Fruit fly (Drosophila melanogaster) whole organism, embryonic: Measurements from ENCODE around the gene Orp8.

ENCODE experiments used
- Aef1 ChIP-seq: fragments of 200-800 bp; sonication (Bioruptor generic); IDR thresholded peaks from 3 replicates; pipeline ENCODE4 v1.3.6; 2022; ENCODE audit warnings: missing biosample characterization, missing genetic modification characterization
- CG10274 ChIP-seq: fragments of 200-800 bp; sonication (Bioruptor generic); optimal IDR thresholded peaks from 3 replicates; lab custom pipeline; 2017; ENCODE audit warnings: missing biosample characterization, mild to moderate bottlenecking, missing genetic modification characterization
- CG14860 ChIP-seq: fragments of 200-800 bp; sonication (Bioruptor generic); IDR thresholded peaks from 3 replicates; pipeline ENCODE4 v1.3.6; 2022; ENCODE audit warnings: missing biosample characterization, missing genetic modification characterization; ENCODE audit not compliant: partially characterized antibody
- CG1602 ChIP-seq: fragments of 200-800 bp; sonication (Bioruptor generic); optimal IDR thresholded peaks from 3 replicates; lab custom pipeline; 2016; ENCODE audit warnings: missing biosample characterization, missing genetic modification characterization
- CG17359 ChIP-seq: fragments of 200-800 bp; sonication (Bioruptor generic); optimal IDR thresholded peaks from 3 replicates; lab custom pipeline; 2018; ENCODE audit warnings: missing biosample characterization, mild to moderate bottlenecking, missing genetic modification characterization, moderate library complexity
- CG1792 ChIP-seq: fragments of 200-800 bp; sonication (Bioruptor generic); optimal IDR thresholded peaks from 2 replicates; lab custom pipeline; 2016; ENCODE audit warnings: missing biosample characterization, missing genetic modification characterization
- CG2712 ChIP-seq: fragments of 200-800 bp; optimal IDR thresholded peaks from 3 replicates; lab custom pipeline; 2019; ENCODE audit warnings: missing biosample characterization, mild to moderate bottlenecking, missing genetic modification characterization, moderate library complexity
- CG4328 ChIP-seq: fragments of 200-800 bp; sonication (Bioruptor generic); optimal IDR thresholded peaks from 3 replicates; lab custom pipeline; 2017; ENCODE audit warnings: missing biosample characterization, missing genetic modification reagents, missing genetic modification characterization
- CG7987 ChIP-seq: fragments of 200-800 bp; sonication (Bioruptor generic); optimal IDR thresholded peaks from 2 replicates; lab custom pipeline; 2018; ENCODE audit warnings: missing biosample characterization, mild to moderate bottlenecking, missing genetic modification characterization, moderate library complexity
- CG8765 ChIP-seq: fragments of 200-800 bp; sonication (Bioruptor generic); IDR thresholded peaks from 2 replicates; pipeline ENCODE4 v1.3.6; 2022; ENCODE audit warnings: missing biosample characterization, missing genetic modification characterization
- CG8944 ChIP-seq: fragments of 200-800 bp; sonication (Bioruptor generic); optimal IDR thresholded peaks from 3 replicates; lab custom pipeline; 2016; ENCODE audit warnings: missing biosample characterization, missing genetic modification characterization
- CG9817 ChIP-seq: fragments of 200-800 bp; sonication (Bioruptor generic); optimal IDR thresholded peaks from 2 replicates; lab custom pipeline; 2018; ENCODE audit warnings: missing biosample characterization, mild to moderate bottlenecking, missing genetic modification characterization, moderate library complexity
- CG9876 ChIP-seq: fragments of 200-800 bp; sonication (Bioruptor generic); optimal IDR thresholded peaks from 2 replicates; lab custom pipeline; 2016; ENCODE audit warnings: missing biosample characterization, missing genetic modification characterization
- CTCF ChIP-seq: fragments of 200-800 bp; sonication (Bioruptor generic); optimal IDR thresholded peaks from 2 replicates; lab custom pipeline; 2017; ENCODE audit warnings: missing biosample characterization, mild to moderate bottlenecking, missing genetic modification characterization, moderate library complexity
- Chrac-16 ChIP-seq: fragments of 200-800 bp; sonication (Bioruptor generic); optimal IDR thresholded peaks from 3 replicates; lab custom pipeline; 2016; ENCODE audit warnings: missing biosample characterization, missing genetic modification characterization
- CrebB ChIP-seq: fragments of 200-800 bp; sonication (Bioruptor generic); optimal IDR thresholded peaks from 3 replicates; lab custom pipeline; 2018; ENCODE audit warnings: missing biosample characterization, mild to moderate bottlenecking, missing genetic modification characterization
- D ChIP-seq, 2 experiments: fragments of 200-800 bp in 1 of 2; fragments of >200 bp in 1 of 2; sonication (Bioruptor generic) in 1 of 2; optimal IDR thresholded peaks; 2 replicates in 1 of 2; 3 replicates in 1 of 2; lab custom pipeline; 2017; ENCODE audit warnings: mild to moderate bottlenecking in 1 of 2, missing biosample characterization in 1 of 2, missing genetic modification characterization in 1 of 2, missing genetic modification reagents in 1 of 2
- D19B ChIP-seq: fragments of 200-800 bp; sonication (Bioruptor generic); optimal IDR thresholded peaks from 2 replicates; lab custom pipeline; 2017; ENCODE audit warnings: missing biosample characterization, mild to moderate bottlenecking, missing genetic modification characterization
- Dad ChIP-seq: fragments of 200-800 bp; sonication (Bioruptor generic); optimal IDR thresholded peaks from 3 replicates; lab custom pipeline; 2016; ENCODE audit warnings: missing biosample characterization, missing genetic modification characterization
- Fer3 ChIP-seq: fragments of 200-800 bp; sonication (Bioruptor generic); optimal IDR thresholded peaks from 2 replicates; lab custom pipeline; 2018; ENCODE audit warnings: missing biosample characterization, mild to moderate bottlenecking, missing genetic modification characterization, moderate library complexity
- H15 ChIP-seq: fragments of 200-800 bp; sonication (Bioruptor generic); IDR thresholded peaks from 3 replicates; pipeline ENCODE4 v1.3.6; 2022; ENCODE audit warnings: missing biosample characterization, missing genetic modification characterization
- Hand ChIP-seq: fragments of 200-800 bp; sonication (Bioruptor generic); optimal IDR thresholded peaks from 2 replicates; lab custom pipeline; 2017; ENCODE audit warnings: mild to moderate bottlenecking, missing biosample characterization, missing genetic modification reagents, missing genetic modification characterization
- NFAT ChIP-seq: fragments of 200-800 bp; sonication (Bioruptor generic); IDR thresholded peaks from 2 replicates; pipeline ENCODE4 v1.3.6; 2022; ENCODE audit warnings: missing biosample characterization, missing genetic modification characterization
- Oli ChIP-seq: fragments of 200-800 bp; sonication (Bioruptor generic); optimal IDR thresholded peaks from 2 replicates; lab custom pipeline; 2018; ENCODE audit warnings: missing biosample characterization, mild to moderate bottlenecking, missing genetic modification characterization, moderate library complexity
- Optix ChIP-seq: fragments of 200-800 bp; sonication (Bioruptor generic); IDR thresholded peaks from 3 replicates; pipeline ENCODE4 v1.3.6; 2022; ENCODE audit warnings: missing biosample characterization, missing genetic modification characterization
- Rfx ChIP-seq: fragments of 200-800 bp; sonication (Bioruptor generic); IDR thresholded peaks from 2 replicates; pipeline ENCODE4 v1.3.6; 2022; ENCODE audit warnings: missing biosample characterization, missing genetic modification characterization
- Sox100B ChIP-seq: fragments of 200-800 bp; sonication (Bioruptor generic); optimal IDR thresholded peaks from 3 replicates; lab custom pipeline; 2018; ENCODE audit warnings: missing biosample characterization, mild to moderate bottlenecking, missing genetic modification characterization
- Sry-β ChIP-seq: fragments of 200-800 bp; sonication (Bioruptor generic); optimal IDR thresholded peaks from 2 replicates; lab custom pipeline; 2018; ENCODE audit warnings: missing biosample characterization, mild to moderate bottlenecking, missing genetic modification characterization, moderate library complexity
- Vsx1 ChIP-seq: fragments of 200-800 bp; sonication (Bioruptor generic); optimal IDR thresholded peaks from 2 replicates; lab custom pipeline; 2017; ENCODE audit warnings: missing biosample characterization, mild to moderate bottlenecking, missing genetic modification characterization, missing genetic modification reagents
- ash1 ChIP-seq: fragments of 200-800 bp; sonication (Bioruptor generic); optimal IDR thresholded peaks from 2 replicates; lab custom pipeline; 2018; ENCODE audit warnings: missing biosample characterization, mild to moderate bottlenecking, missing genetic modification characterization
- br ChIP-seq: fragments of >200 bp; optimal IDR thresholded peaks from 2 replicates; lab custom pipeline; 2017
- cad ChIP-seq: fragments of >200 bp; optimal IDR thresholded peaks from 2 replicates; lab custom pipeline; 2017; ENCODE audit warnings: missing biosample characterization, missing genetic modification characterization
- cas ChIP-seq: fragments of 200-800 bp; sonication (Bioruptor generic); IDR thresholded peaks from 2 replicates; pipeline ENCODE4 v1.3.6; 2022; ENCODE audit warnings: missing biosample characterization, missing genetic modification characterization
- chif ChIP-seq, 2 experiments: fragments of 200-800 bp; sonication (Bioruptor generic); optimal IDR thresholded peaks; 3 replicates each; lab custom pipeline; 2016; ENCODE audit warnings: missing biosample characterization in 2 of 2, missing genetic modification characterization in 2 of 2
- dmrt11E ChIP-seq: fragments of 200-800 bp; sonication (Bioruptor generic); optimal IDR thresholded peaks from 3 replicates; lab custom pipeline; 2018; ENCODE audit warnings: missing biosample characterization, mild to moderate bottlenecking, missing genetic modification characterization, moderate library complexity
- lov ChIP-seq, 2 experiments: fragments of 200-800 bp in 1 of 2; fragments of >200 bp in 1 of 2; sonication (Bioruptor generic) in 1 of 2; IDR thresholded peaks in 1 of 2; optimal IDR thresholded peaks in 1 of 2; 2 replicates in 1 of 2; 3 replicates in 1 of 2; pipeline versions ENCODE4 v1.3.6 to Lab custom; 2017 to 2022; ENCODE audit warnings: missing biosample characterization in 1 of 2, missing genetic modification characterization in 1 of 2
- maf-S ChIP-seq: fragments of 200-800 bp; sonication (Bioruptor generic); optimal IDR thresholded peaks from 2 replicates; lab custom pipeline; 2016; ENCODE audit warnings: missing biosample characterization, missing genetic modification characterization
- mam ChIP-seq: fragments of 200-800 bp; sonication (Bioruptor generic); optimal IDR thresholded peaks from 3 replicates; lab custom pipeline; 2016; ENCODE audit warnings: missing biosample characterization, missing genetic modification characterization
- mld ChIP-seq: fragments of 200-800 bp; sonication (Bioruptor generic); IDR thresholded peaks from 3 replicates; pipeline ENCODE4 v1.3.6; 2022; ENCODE audit warnings: missing biosample characterization, missing genetic modification characterization; ENCODE audit not compliant: partially characterized antibody
- nerfin-1 ChIP-seq: fragments of 200-800 bp; sonication (Bioruptor generic); optimal IDR thresholded peaks from 3 replicates; lab custom pipeline; 2019; ENCODE audit warnings: missing biosample characterization, mild to moderate bottlenecking, missing genetic modification characterization, moderate library complexity
- nerfin-2 ChIP-seq: fragments of 200-800 bp; sonication (Bioruptor generic); IDR thresholded peaks from 2 replicates; pipeline ENCODE4 v1.3.6; 2022; ENCODE audit warnings: missing biosample characterization, missing genetic modification characterization; ENCODE audit not compliant: partially characterized antibody
- pfk ChIP-seq: fragments of 200-800 bp; sonication (Bioruptor generic); optimal IDR thresholded peaks from 2 replicates; lab custom pipeline; 2018; ENCODE audit warnings: missing biosample characterization, mild to moderate bottlenecking, missing genetic modification characterization, moderate library complexity
- pros ChIP-seq: fragments of 200-800 bp; sonication (Bioruptor generic); optimal IDR thresholded peaks from 3 replicates; lab custom pipeline; 2019; ENCODE audit warnings: missing biosample characterization, mild to moderate bottlenecking, missing genetic modification characterization, moderate library complexity
- psq ChIP-seq: fragments of 200-800 bp; sonication (Bioruptor generic); optimal IDR thresholded peaks from 2 replicates; lab custom pipeline; 2017; ENCODE audit warnings: missing biosample characterization, missing genetic modification characterization
- ranshi ChIP-seq: fragments of 200-800 bp; sonication (Bioruptor generic); IDR thresholded peaks from 2 replicates; pipeline ENCODE4 v1.3.6; 2022; ENCODE audit warnings: missing biosample characterization, missing genetic modification characterization
- repo ChIP-seq: fragments of 200-800 bp; sonication (Bioruptor generic); optimal IDR thresholded peaks from 2 replicates; lab custom pipeline; 2016; ENCODE audit warnings: missing biosample characterization, missing genetic modification characterization
- scrt ChIP-seq: fragments of 200-800 bp; sonication (Bioruptor generic); optimal IDR thresholded peaks from 2 replicates; lab custom pipeline; 2018; ENCODE audit warnings: missing biosample characterization, mild to moderate bottlenecking, missing genetic modification characterization, moderate library complexity
- sens-2 ChIP-seq: fragments of 200-800 bp; sonication (Bioruptor generic); IDR thresholded peaks from 2 replicates; pipeline ENCODE4 v1.3.6; 2022; ENCODE audit warnings: missing biosample characterization, missing genetic modification characterization
- sob ChIP-seq: fragments of 200-800 bp; sonication (Bioruptor generic); IDR thresholded peaks from 2 replicates; pipeline ENCODE4 v1.3.6; 2022; ENCODE audit warnings: missing biosample characterization, missing genetic modification characterization
- zfh2 ChIP-seq: fragments of 200-800 bp; sonication (Bioruptor generic); optimal IDR thresholded peaks from 2 replicates; lab custom pipeline; 2016; ENCODE audit warnings: missing biosample characterization, missing genetic modification characterization

The Orp8 gene

dm6 chr3R:20259440-20260170 is 49.5 kb upstream of the Orp8 start (continued):
- TF ChIP-seq CG9876 (GFP tag; lab: Kevin White, UChicago) (no peak), Aef1 (GFP tag; lab: Robert Waterston, UW) (no peak), CG1602 (GFP tag; lab: Kevin White, UChicago) (peak; percentile 20), ash1 (GFP tag; lab: Kevin White, UChicago) (no peak), CG10274 (GFP tag; lab: Kevin White, UChicago) (no peak), Sox100B (GFP tag; lab: Kevin White, UChicago) (peak; percentile 56), Sry-β (GFP tag; lab: Kevin White, UChicago) (no peak), D (optimal IDR thresholded peaks at IDR 0.05; lab: Kevin White, UChicago) (no peak), D (GFP tag; optimal IDR thresholded peaks at IDR 0.05; lab: Kevin White, UChicago) (peak; percentile 8), CG8944 (GFP tag; lab: Kevin White, UChicago) (no peak), mld (GFP tag; lab: Robert Waterston, UW) (no peak), CG17359 (tag; lab: Kevin White, UChicago) (peak; percentile 64), cad (GFP tag; lab: Kevin White, UChicago) (no peak), sens-2 (no peak), CrebB (tag; lab: Kevin White, UChicago) (no peak), NFAT (no peak), nerfin-2 (GFP tag; lab: Robert Waterston, UW) (no peak), pfk (GFP tag; lab: Kevin White, UChicago) (no peak), CG9817 (tag; lab: Kevin White, UChicago) (no peak), lov (optimal IDR thresholded peaks at IDR 0.05; lab: Kevin White, UChicago) (no peak), lov (GFP tag; IDR thresholded peaks at IDR 0.05; lab: Robert Waterston, UW) (no peak), CTCF (GFP tag; lab: Kevin White, UChicago) (no peak), Fer3 (tag; lab: Kevin White, UChicago) (peak; percentile 51), Vsx1 (peak; percentile 24), ranshi (GFP tag; lab: Robert Waterston, UW) (no peak), H15 (GFP tag; lab: Robert Waterston, UW) (no peak), D19B (GFP tag; lab: Kevin White, UChicago) (no peak), Chrac-16 (no peak), CG8765 (GFP tag; lab: Robert Waterston, UW) (no peak), br (no peak), scrt (GFP tag; lab: Kevin White, UChicago) (peak; percentile 17), CG14860 (no peak), cas (GFP tag; lab: Robert Waterston, UW) (no peak), maf-S (GFP tag; lab: Kevin White, UChicago) (no peak), Dad (GFP tag; lab: Kevin White, UChicago) (no peak), pros (GFP tag; lab: Kevin White, UChicago) (no peak), Oli (tag; lab: Kevin White, UChicago) (peak; percentile 41), CG1792 (GFP tag; lab: Kevin White, UChicago) (peak; percentile 6), Rfx (peak; percentile 43; the same call in 1 of the 2 replicates), CG4328 (GFP tag; lab: Kevin White, UChicago) (peak; percentile 19), zfh2 (GFP tag; lab: Kevin White, UChicago) (no peak), nerfin-1 (peak; percentile 30), CG7987 (GFP tag; lab: Kevin White, UChicago) (peak; percentile 37), sob (GFP tag; lab: Robert Waterston, UW) (no peak), mam (GFP tag; lab: Kevin White, UChicago) (no peak), Optix (GFP tag; lab: Robert Waterston, UW) (no peak), repo (GFP tag; lab: Kevin White, UChicago) (no peak), CG2712 (tag; lab: Kevin White, UChicago) (peak; percentile 52), Hand (GFP tag; lab: Kevin White, UChicago) (no peak), dmrt11E (peak; percentile 60), chif (GFP tag; optimal IDR thresholded peaks at IDR 0.05; lab: Kevin White, UChicago) (no peak), psq (GFP tag; lab: Kevin White, UChicago) (no peak)
